Worm (Caenorhabditis elegans) whole organism, L4 larva: ENCODE results near the gene str-114.

Experiments
- F26F4.8 ChIP-seq: fragments of 200-800 bp; sonication (Bioruptor generic); conservative IDR thresholded peaks from 2 replicates; pipeline ENCODE4 v1.3.6; 2022; ENCODE audit warnings: missing genetic modification characterization, missing compliant biosample characterization
- arid-1 ChIP-seq: fragments of 200-800 bp; sonication (Bioruptor generic); conservative IDR thresholded peaks from 2 replicates; pipeline ENCODE4 v1.3.6; 2022; ENCODE audit warnings: missing genetic modification reagents, missing genetic modification characterization, missing compliant biosample characterization
- egl-27 ChIP-seq: sonication (generic microtip); optimal IDR thresholded peaks from 3 replicates; lab custom pipeline; 2017; ENCODE audit warnings: missing biosample characterization, missing genetic modification reagents, missing genetic modification characterization
- fos-1 ChIP-seq: fragments of 150-350 bp; optimal IDR thresholded peaks from 2 replicates; lab custom pipeline; 2014; ENCODE audit warnings: missing biosample characterization, missing genetic modification characterization
- nhr-77 ChIP-seq: fragments of 150-350 bp; optimal IDR thresholded peaks from 2 replicates; lab custom pipeline; 2014; ENCODE audit warnings: missing biosample characterization, missing genetic modification characterization
- skn-1 ChIP-seq: fragments of 150-350 bp; optimal IDR thresholded peaks from 2 replicates; lab custom pipeline; 2014; ENCODE audit warnings: missing biosample characterization, missing genetic modification characterization
- unc-130 ChIP-seq: sonication (generic microtip); optimal IDR thresholded peaks from 2 replicates; lab custom pipeline; 2016; ENCODE audit warnings: missing genetic modification reagents, missing genetic modification characterization, missing compliant biosample characterization
- unc-39 ChIP-seq: sonication (generic microtip); optimal IDR thresholded peaks from 2 replicates; lab custom pipeline; 2017; ENCODE audit warnings: missing biosample characterization, missing genetic modification characterization
- zag-1 ChIP-seq: fragments of 150-350 bp; optimal IDR thresholded peaks from 2 replicates; lab custom pipeline; 2014; ENCODE audit warnings: missing biosample characterization, missing genetic modification characterization

DNA sequence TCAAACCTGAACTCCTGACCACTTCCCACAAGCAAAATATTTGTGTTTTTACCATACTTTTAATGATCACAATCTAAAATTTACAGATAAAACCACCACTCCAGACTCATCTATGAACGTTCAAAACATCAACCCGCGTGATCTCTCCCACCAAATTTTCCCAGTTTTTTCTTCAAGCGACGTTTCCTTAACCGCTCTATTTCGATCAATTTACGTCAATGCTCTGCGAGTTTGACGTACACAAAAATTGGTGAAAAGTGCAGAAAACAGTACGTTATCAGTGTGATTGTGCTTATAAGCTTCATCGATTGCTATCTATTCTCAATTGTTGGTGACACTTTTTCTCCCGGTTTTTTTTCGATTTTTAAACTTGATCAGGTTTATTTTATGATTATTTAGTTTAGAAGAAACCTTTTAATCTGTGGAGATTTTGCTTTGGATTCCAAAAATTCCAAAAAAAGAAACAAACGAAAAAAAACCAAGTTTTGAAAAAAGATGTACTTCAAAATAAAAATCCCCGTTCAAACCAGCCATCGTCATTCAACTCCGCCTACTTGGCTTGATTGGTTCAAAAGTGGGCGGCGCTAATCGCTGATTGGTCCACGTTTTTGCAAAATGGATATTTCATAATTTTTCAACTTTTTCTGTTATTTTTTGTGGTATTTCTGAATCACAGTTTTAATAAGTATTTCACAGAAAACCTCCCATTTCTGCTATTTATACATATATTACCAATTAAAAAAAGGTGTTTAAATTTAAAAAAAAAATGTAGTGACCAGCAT, 17.1 kb upstream of the str-114 start:
- TF ChIP-seq unc-39 (no peak), nhr-77 (tag; lab: Kevin White, UChicago) (peak; percentile 78), zag-1 (tag; lab: Kevin White, UChicago) (no peak), unc-130 (GFP tag; lab: Kevin White, UChicago) (no peak), skn-1 (tag; lab: Kevin White, UChicago) (no peak), fos-1 (tag; lab: Kevin White, UChicago) (no peak), arid-1 (GFP tag; lab: Robert Waterston, UW) (no peak), egl-27 (no peak), F26F4.8 (GFP tag; lab: Robert Waterston, UW) (no peak)
